Fruit fly (Drosophila melanogaster) whole organism, prepupa: ENCODE data around the gene CG32855.
A peak's percentile ranks its signal among the peaks of the same experiment; 100 is the strongest.

Source experiments
- CG10631 ChIP-seq: fragments of 200-800 bp; sonication (Bioruptor generic); optimal IDR thresholded peaks from 2 replicates; lab custom pipeline; 2016; ENCODE audit warnings: missing biosample characterization, missing genetic modification characterization
- CG10669 ChIP-seq: fragments of 200-800 bp; sonication (Bioruptor generic); optimal IDR thresholded peaks from 3 replicates; lab custom pipeline; 2018; ENCODE audit warnings: missing biosample characterization, mild to moderate bottlenecking, missing genetic modification characterization, moderate library complexity
- CG11294 ChIP-seq: fragments of 200-800 bp; sonication (Bioruptor generic); IDR thresholded peaks from 2 replicates; pipeline ENCODE4 v1.3.6; 2022; ENCODE audit warnings: missing biosample characterization, missing genetic modification characterization
- CG11762 ChIP-seq: fragments of 200-800 bp; sonication (Bioruptor generic); optimal IDR thresholded peaks from 3 replicates; lab custom pipeline; 2016; ENCODE audit warnings: missing biosample characterization, missing genetic modification characterization; ENCODE audit not compliant: insufficient read depth
- CG11902 ChIP-seq: fragments of 200-800 bp; sonication (Bioruptor generic); optimal IDR thresholded peaks from 3 replicates; lab custom pipeline; 2016; ENCODE audit warnings: missing biosample characterization, missing genetic modification characterization
- CG15336 ChIP-seq: fragments of 200-800 bp; sonication (Bioruptor generic); IDR thresholded peaks from 2 replicates; pipeline ENCODE4 v1.3.6; 2022; ENCODE audit warnings: missing biosample characterization, missing genetic modification characterization
- CG1621 ChIP-seq: fragments of 200-800 bp; sonication (Bioruptor generic); optimal IDR thresholded peaks from 3 replicates; lab custom pipeline; 2018; ENCODE audit warnings: missing biosample characterization, mild to moderate bottlenecking, missing genetic modification characterization
- CG16779 ChIP-seq: fragments of 200-800 bp; sonication (Bioruptor generic); optimal IDR thresholded peaks from 3 replicates; lab custom pipeline; 2017; ENCODE audit warnings: missing biosample characterization, mild to moderate bottlenecking, missing genetic modification characterization
- CG3032 ChIP-seq: fragments of 200-800 bp; optimal IDR thresholded peaks from 2 replicates; lab custom pipeline; 2019; ENCODE audit warnings: missing biosample characterization, mild to moderate bottlenecking, missing genetic modification characterization, moderate library complexity
- CG32006 ChIP-seq: fragments of 200-800 bp; sonication (Bioruptor generic); optimal IDR thresholded peaks from 3 replicates; lab custom pipeline; 2017; ENCODE audit warnings: missing biosample characterization, mild to moderate bottlenecking, missing genetic modification characterization
- CG34406 ChIP-seq: fragments of 200-800 bp; sonication (Bioruptor generic); optimal IDR thresholded peaks from 3 replicates; lab custom pipeline; 2016; ENCODE audit warnings: missing biosample characterization, missing genetic modification characterization
- CG3919 ChIP-seq: fragments of 200-800 bp; sonication (Bioruptor generic); optimal IDR thresholded peaks from 3 replicates; lab custom pipeline; 2016; ENCODE audit warnings: missing biosample characterization, missing genetic modification characterization
- CG6163 ChIP-seq: fragments of 200-800 bp; sonication (Bioruptor generic); IDR thresholded peaks from 3 replicates; pipeline ENCODE4 v1.3.6; 2022; ENCODE audit warnings: missing biosample characterization, missing genetic modification characterization
- CG6792 ChIP-seq: fragments of 200-800 bp; sonication (Bioruptor generic); optimal IDR thresholded peaks from 3 replicates; lab custom pipeline; 2016; ENCODE audit warnings: missing biosample characterization, missing genetic modification characterization
- CG6808 ChIP-seq: fragments of 200-800 bp; sonication (Bioruptor generic); optimal IDR thresholded peaks from 3 replicates; lab custom pipeline; 2017; ENCODE audit warnings: missing biosample characterization, missing genetic modification characterization, mild to moderate bottlenecking, moderate library complexity, missing genetic modification reagents
- CG8119 ChIP-seq: fragments of 200-800 bp; sonication (Bioruptor generic); IDR thresholded peaks from 3 replicates; pipeline ENCODE4 v1.3.6; 2022; ENCODE audit warnings: missing biosample characterization, missing genetic modification characterization
- CG8319 ChIP-seq: fragments of 200-800 bp; sonication (Bioruptor generic); optimal IDR thresholded peaks from 3 replicates; lab custom pipeline; 2016; ENCODE audit warnings: missing biosample characterization, missing genetic modification characterization
- CG9139 ChIP-seq: fragments of 200-800 bp; sonication (Bioruptor generic); optimal IDR thresholded peaks from 3 replicates; lab custom pipeline; 2017; ENCODE audit warnings: missing biosample characterization, mild to moderate bottlenecking, missing genetic modification characterization
- Eip75B ChIP-seq: fragments of 200-800 bp; sonication (Bioruptor generic); optimal IDR thresholded peaks from 3 replicates; lab custom pipeline; 2016; ENCODE audit warnings: missing biosample characterization, missing genetic modification characterization
- Eip93F ChIP-seq: fragments of 200-800 bp; sonication (Bioruptor generic); optimal IDR thresholded peaks from 2 replicates; lab custom pipeline; 2016; ENCODE audit warnings: missing biosample characterization, mild to moderate bottlenecking, missing genetic modification characterization
- Ets21C ChIP-seq: fragments of 200-800 bp; sonication (Bioruptor generic); optimal IDR thresholded peaks from 3 replicates; lab custom pipeline; 2016; ENCODE audit warnings: missing biosample characterization, missing genetic modification characterization
- Ets96B ChIP-seq: fragments of 200-800 bp; optimal IDR thresholded peaks from 2 replicates; lab custom pipeline; 2019; ENCODE audit warnings: missing biosample characterization, mild to moderate bottlenecking, missing genetic modification characterization, moderate library complexity
- Gug ChIP-seq: fragments of 200-800 bp; sonication (Bioruptor generic); IDR thresholded peaks from 2 replicates; pipeline ENCODE4 v1.3.6; 2022; ENCODE audit warnings: missing biosample characterization, missing genetic modification characterization
- Hr38 ChIP-seq: sonication (Bioruptor generic); optimal IDR thresholded peaks from 2 replicates; lab custom pipeline; 2016; ENCODE audit warnings: missing biosample characterization, missing genetic modification characterization
- Hr4 ChIP-seq: fragments of 200-800 bp; sonication (Bioruptor generic); optimal IDR thresholded peaks from 3 replicates; lab custom pipeline; 2016; ENCODE audit warnings: missing biosample characterization, missing genetic modification characterization
- Lpt ChIP-seq: fragments of 200-800 bp; sonication (Bioruptor generic); optimal IDR thresholded peaks from 3 replicates; lab custom pipeline; 2016; ENCODE audit warnings: missing biosample characterization, missing genetic modification characterization
- Met ChIP-seq: fragments of 200-800 bp; sonication (Bioruptor generic); optimal IDR thresholded peaks from 3 replicates; lab custom pipeline; 2016; ENCODE audit warnings: missing biosample characterization, missing genetic modification characterization
- OdsH ChIP-seq: fragments of 200-800 bp; sonication (Bioruptor generic); optimal IDR thresholded peaks from 3 replicates; lab custom pipeline; 2016; ENCODE audit warnings: missing biosample characterization, missing genetic modification characterization
- Sox102F ChIP-seq: fragments of 200-800 bp; sonication (Bioruptor generic); optimal IDR thresholded peaks from 2 replicates; lab custom pipeline; 2016; ENCODE audit warnings: missing biosample characterization, mild to moderate bottlenecking, missing genetic modification characterization
- Sox14 ChIP-seq: fragments of 200-800 bp; sonication (Bioruptor generic); optimal IDR thresholded peaks from 3 replicates; lab custom pipeline; 2016; ENCODE audit warnings: missing biosample characterization, missing genetic modification characterization
- Sox15 ChIP-seq: fragments of 200-800 bp; sonication (Bioruptor generic); optimal IDR thresholded peaks from 3 replicates; lab custom pipeline; 2016; ENCODE audit warnings: missing biosample characterization, missing genetic modification characterization
- acj6 ChIP-seq: fragments of 200-800 bp; sonication (Bioruptor generic); optimal IDR thresholded peaks from 3 replicates; lab custom pipeline; 2016; ENCODE audit warnings: missing biosample characterization, missing genetic modification characterization
- cyc ChIP-seq: fragments of 200-800 bp; sonication (Bioruptor generic); optimal IDR thresholded peaks from 3 replicates; lab custom pipeline; 2016; ENCODE audit warnings: missing biosample characterization, missing genetic modification characterization
- dsx ChIP-seq: fragments of 200-800 bp; optimal IDR thresholded peaks from 3 replicates; lab custom pipeline; 2019; ENCODE audit warnings: missing biosample characterization, mild to moderate bottlenecking, missing genetic modification characterization, moderate library complexity; ENCODE audit not compliant: poor library complexity, severe bottlenecking
- eg ChIP-seq: fragments of 200-800 bp; sonication (Bioruptor generic); IDR thresholded peaks from 3 replicates; pipeline ENCODE4 v1.3.6; 2022; ENCODE audit warnings: missing biosample characterization, missing genetic modification characterization
- esn ChIP-seq: fragments of 200-800 bp; sonication (Bioruptor generic); optimal IDR thresholded peaks from 2 replicates; lab custom pipeline; 2016; ENCODE audit warnings: missing biosample characterization, mild to moderate bottlenecking, missing genetic modification characterization, moderate library complexity
- fd59A ChIP-seq: fragments of 200-800 bp; sonication (Bioruptor generic); optimal IDR thresholded peaks from 2 replicates; lab custom pipeline; 2017; ENCODE audit warnings: missing biosample characterization, mild to moderate bottlenecking, missing genetic modification characterization, missing genetic modification reagents
- fd85E ChIP-seq: fragments of 200-800 bp; sonication (Bioruptor generic); optimal IDR thresholded peaks from 3 replicates; lab custom pipeline; 2016; ENCODE audit warnings: missing biosample characterization, missing genetic modification characterization
- fkh ChIP-seq: fragments of 200-800 bp; sonication (Bioruptor generic); optimal IDR thresholded peaks from 3 replicates; lab custom pipeline; 2017; ENCODE audit warnings: missing biosample characterization, mild to moderate bottlenecking, missing genetic modification characterization, moderate library complexity
- lz ChIP-seq: fragments of 200-800 bp; sonication (Bioruptor generic); optimal IDR thresholded peaks from 3 replicates; lab custom pipeline; 2016; ENCODE audit warnings: missing biosample characterization, missing genetic modification characterization
- pdm3 ChIP-seq: fragments of 200-800 bp; sonication (Bioruptor generic); optimal IDR thresholded peaks from 3 replicates; lab custom pipeline; 2016; ENCODE audit warnings: missing biosample characterization, missing genetic modification characterization
- salr ChIP-seq, 2 experiments: fragments of 200-800 bp; sonication (Bioruptor generic); optimal IDR thresholded peaks; 3 replicates each; lab custom pipeline; 2016 to 2018; ENCODE audit warnings: missing biosample characterization in 2 of 2, missing genetic modification characterization in 2 of 2, mild to moderate bottlenecking in 1 of 2
- spab ChIP-seq: fragments of 200-800 bp; sonication (Bioruptor generic); optimal IDR thresholded peaks from 2 replicates; lab custom pipeline; 2017; ENCODE audit warnings: missing biosample characterization, mild to moderate bottlenecking, missing genetic modification characterization, missing genetic modification reagents
- ss ChIP-seq, 2 experiments: fragments of 200-800 bp; sonication (Bioruptor generic); optimal IDR thresholded peaks; 2 replicates in 1 of 2; 3 replicates in 1 of 2; lab custom pipeline; 2017 to 2018; ENCODE audit warnings: mild to moderate bottlenecking in 2 of 2, missing biosample characterization in 2 of 2, missing genetic modification characterization in 2 of 2, moderate library complexity in 1 of 2
- svp ChIP-seq: fragments of 200-800 bp; sonication (Bioruptor generic); peaks from one replicate; lab custom pipeline; 2016; ENCODE audit warnings: missing biosample characterization, missing genetic modification characterization
- topi ChIP-seq: fragments of 200-800 bp; sonication (Bioruptor generic); optimal IDR thresholded peaks from 3 replicates; lab custom pipeline; 2016; ENCODE audit warnings: missing biosample characterization, missing genetic modification characterization
- vri ChIP-seq: fragments of 200-800 bp; sonication (Bioruptor generic); optimal IDR thresholded peaks from 3 replicates; lab custom pipeline; 2016; ENCODE audit warnings: missing biosample characterization, mild to moderate bottlenecking, missing genetic modification characterization

The CG32855 gene

dm6 chr3R:16042900-16043548 is 37.8 kb downstream of the CG32855 start, which contains the start of gene Jhbp4 (continued):
- TF ChIP-seq CG11902 (GFP tag; lab: Kevin White, UChicago) (no peak), Hr4 (GFP tag; lab: Kevin White, UChicago) (peak; percentile 54)

dm6 chr3R:16042137-16042899 is 38.5 kb downstream of the CG32855 start:
- TF ChIP-seq CG1621 (peak; percentile 12), Sox102F (peak; percentile 22), fkh (GFP tag; lab: Kevin White, UChicago) (no peak), Sox15 (GFP tag; lab: Kevin White, UChicago) (no peak), fd59A (GFP tag; lab: Kevin White, UChicago) (no peak), cyc (GFP tag; lab: Kevin White, UChicago) (no peak), CG11902 (GFP tag; lab: Kevin White, UChicago) (no peak), CG8119 (0 out of 3 replicates have a peak, but pooled peaks have one; percentile 33), Lpt (GFP tag; lab: Kevin White, UChicago) (peak; percentile 39), CG15336 (GFP tag; lab: Robert Waterston, UW) (peak; percentile 48), CG6792 (GFP tag; lab: Kevin White, UChicago) (peak; percentile 26), salr (GFP tag; optimal IDR thresholded peaks at IDR 0.05; lab: Kevin White, UChicago) (peak in 1 of 2 experiments; percentile 20), spab (no peak), CG3032 (tag; lab: Kevin White, UChicago) (no peak), CG10669 (GFP tag; lab: Kevin White, UChicago) (no peak), lz (GFP tag; lab: Kevin White, UChicago) (peak; percentile 6), CG34406 (GFP tag; lab: Kevin White, UChicago) (no peak), Sox14 (no peak), vri (GFP tag; lab: Kevin White, UChicago) (no peak), topi (no peak), Eip75B (GFP tag; lab: Kevin White, UChicago) (no peak), Met (GFP tag; lab: Kevin White, UChicago) (peak; percentile 12), CG9139 (no peak), dsx (GFP tag; lab: Kevin White, UChicago) (no peak), CG11762 (no peak), OdsH (GFP tag; lab: Kevin White, UChicago) (peak; percentile 47), Ets96B (tag; lab: Kevin White, UChicago) (peak; percentile 22), CG11294 (GFP tag; lab: Robert Waterston, UW) (0 out of 2 replicates have a peak, but pooled peaks have one; percentile 23), CG3919 (peak; percentile 55), Eip93F (GFP tag; lab: Kevin White, UChicago) (no peak), acj6 (GFP tag; lab: Kevin White, UChicago) (peak; percentile 47), CG32006 (GFP tag; lab: Kevin White, UChicago) (peak; percentile 31), svp (GFP tag; lab: Kevin White, UChicago) (no peak), CG16779 (tag; lab: Kevin White, UChicago) (no peak), Gug (GFP tag; lab: Robert Waterston, UW) (no peak), CG10631 (GFP tag; lab: Kevin White, UChicago) (no peak), fd85E (GFP tag; lab: Kevin White, UChicago) (no peak), Ets21C (GFP tag; lab: Kevin White, UChicago) (no peak), eg (peak; percentile 71; the same call in 2 of the 3 replicates), ss (GFP tag; optimal IDR thresholded peaks at IDR 0.05; lab: Kevin White, UChicago) (peak in 1 of 2 experiments; percentile 92), CG6163 (peak; percentile 54; the same call in 2 of the 3 replicates), Hr38 (GFP tag; lab: Kevin White, UChicago) (no peak), CG6808 (GFP tag; lab: Kevin White, UChicago) (no peak), esn (GFP tag; lab: Kevin White, UChicago) (peak; percentile 30), CG8319 (GFP tag; lab: Kevin White, UChicago) (no peak), pdm3 (GFP tag; lab: Kevin White, UChicago) (peak; percentile 63)
